Worm (Caenorhabditis elegans): ENCODE measurements around the gene rbm-7.

ce11 chrIII:12931786-12932427, at the start of gene rbm-7:
- peak; percentile 30 for TF ChIP-seq aly-2 (tag; optimal IDR thresholded peaks at IDR 0.05)
- TF ChIP-seq fos-1 (tag; optimal IDR thresholded peaks at IDR 0.05) = peak; percentile 36
- peak; percentile 79 for TF ChIP-seq tbx-2 (tag; optimal IDR thresholded peaks at IDR 0.05)
